Worm (Caenorhabditis elegans) whole organism, mixed stage, embryonic: Measurements from ENCODE around the gene Y48A5A.1.

Experiments
- ceh-83 ChIP-seq: fragments of 200-800 bp; sonication (Bioruptor generic); optimal IDR thresholded peaks from 2 replicates; lab custom pipeline; 2018; ENCODE audit warnings: mild to moderate bottlenecking, missing genetic modification characterization, missing compliant biosample characterization
- lin-32 ChIP-seq: fragments of 200-800 bp; sonication (Bioruptor generic); optimal IDR thresholded peaks from 2 replicates; lab custom pipeline; 2018; ENCODE audit warnings: mild to moderate bottlenecking, missing genetic modification characterization, missing compliant biosample characterization
- mab-5 ChIP-seq: fragments of 150-350 bp; optimal IDR thresholded peaks from 2 replicates; lab custom pipeline; 2014; ENCODE audit warnings: missing biosample characterization, missing genetic modification characterization
- mls-2 ChIP-seq: sonication (generic microtip); optimal IDR thresholded peaks from 2 replicates; lab custom pipeline; 2016; ENCODE audit warnings: mild to moderate bottlenecking, missing genetic modification characterization, moderate library complexity, missing compliant biosample characterization
- nhr-28 ChIP-seq: fragments of 150-350 bp; optimal IDR thresholded peaks from 2 replicates; lab custom pipeline; 2014; ENCODE audit warnings: missing biosample characterization, missing genetic modification characterization
- snpc-4 ChIP-seq: fragments of 150-350 bp; optimal IDR thresholded peaks from 2 replicates; lab custom pipeline; 2014; ENCODE audit warnings: missing biosample characterization, missing genetic modification characterization

ce11 chrIV:1965135-1965534 lies at the start of gene Y48A5A.1:
- no peak for TF ChIP-seq nhr-28 (tag; lab: Kevin White, UChicago)
- TF ChIP-seq ceh-83 (GFP tag; lab: Kevin White, UChicago), result no peak
- TF ChIP-seq mls-2 (tag; lab: Kevin White, UChicago), result no peak
- no peak for TF ChIP-seq lin-32
- TF ChIP-seq snpc-4 (tag; lab: Kevin White, UChicago), result no peak
- no peak for TF ChIP-seq mab-5 (tag; lab: Kevin White, UChicago)
